Worm (Caenorhabditis elegans): ENCODE measurements around the gene rab-21.

ce11 chrII:8701059-8701458 is 13.8 kb downstream of the rab-21 start:
- TF ChIP-seq ztf-4 (tag; optimal IDR thresholded peaks at IDR 0.05) (no peak), lin-13 (GFP tag; optimal IDR thresholded peaks at IDR 0.05) (no peak), tbx-2 (tag; optimal IDR thresholded peaks at IDR 0.05) (no peak), nhr-47 (tag; optimal IDR thresholded peaks at IDR 0.05) (no peak), fkh-8 (tag; optimal IDR thresholded peaks at IDR 0.05) (no peak), skn-1 (tag; optimal IDR thresholded peaks at IDR 0.05) (no peak), unc-62 (GFP tag; optimal IDR thresholded peaks at IDR 0.05) (no peak), ama-1 (optimal IDR thresholded peaks at IDR 0.05) (no peak), aly-2 (tag; optimal IDR thresholded peaks at IDR 0.05) (no peak), zag-1 (tag; optimal IDR thresholded peaks at IDR 0.05) (no peak), nhr-12 (tag; optimal IDR thresholded peaks at IDR 0.05) (no peak), rnt-1 (tag; optimal IDR thresholded peaks at IDR 0.05) (no peak), nhr-77 (tag; optimal IDR thresholded peaks at IDR 0.05) (no peak), elt-3 (tag; optimal IDR thresholded peaks at IDR 0.05) (no peak)

Data from whole organism, L1 larva.